Worm (Caenorhabditis elegans) whole organism, L3 larva: ENCODE measurements around the gene cchl-1.
A peak's percentile ranks its signal among the peaks of the same experiment; 100 is the strongest.

ENCODE experiments used
- R02D3.7 ChIP-seq: fragments of 150-350 bp; optimal IDR thresholded peaks from 2 replicates; lab custom pipeline; 2014; ENCODE audit warnings: missing biosample characterization, missing genetic modification characterization
- ZK546.5 ChIP-seq: sonication (generic microtip); optimal IDR thresholded peaks from 2 replicates; lab custom pipeline; 2017; ENCODE audit warnings: missing biosample characterization, missing genetic modification characterization
- aly-2 ChIP-seq: fragments of 150-350 bp; optimal IDR thresholded peaks from 2 replicates; lab custom pipeline; 2014; ENCODE audit warnings: missing biosample characterization, missing genetic modification characterization
- ama-1 ChIP-seq: fragments of 150-350 bp; optimal IDR thresholded peaks from 2 replicates; lab custom pipeline; 2018
- ceh-16 ChIP-seq: sonication (generic microtip); optimal IDR thresholded peaks from 2 replicates; lab custom pipeline; 2017; ENCODE audit warnings: missing biosample characterization, missing genetic modification characterization
- ceh-28 ChIP-seq: fragments of 150-350 bp; optimal IDR thresholded peaks from 2 replicates; lab custom pipeline; 2014; ENCODE audit warnings: missing biosample characterization, missing genetic modification reagents, missing genetic modification characterization
- ceh-82 ChIP-seq: fragments of 150-350 bp; optimal IDR thresholded peaks from 2 replicates; lab custom pipeline; 2014; ENCODE audit warnings: missing biosample characterization, missing genetic modification characterization
- ceh-9 ChIP-seq: sonication (generic microtip); optimal IDR thresholded peaks from 2 replicates; lab custom pipeline; 2018; ENCODE audit warnings: missing biosample characterization, missing genetic modification characterization
- daf-12 ChIP-seq: fragments of 150-350 bp; optimal IDR thresholded peaks from 2 replicates; lab custom pipeline; 2014; ENCODE audit warnings: missing biosample characterization, missing genetic modification reagents, missing genetic modification characterization
- egl-27 ChIP-seq: sonication (generic microtip); optimal IDR thresholded peaks from 4 replicates; lab custom pipeline; 2017; ENCODE audit warnings: missing biosample characterization, missing genetic modification reagents, missing genetic modification characterization
- egl-5 ChIP-seq: fragments of 150-350 bp; optimal IDR thresholded peaks from 2 replicates; lab custom pipeline; 2017; ENCODE audit warnings: missing biosample characterization, missing genetic modification reagents, missing genetic modification characterization, inconsistent platforms
- elt-1 ChIP-seq: fragments of 150-350 bp; optimal IDR thresholded peaks from 2 replicates; lab custom pipeline; 2014; ENCODE audit warnings: missing biosample characterization, missing genetic modification characterization
- elt-2 ChIP-seq: sonication (generic microtip); optimal IDR thresholded peaks from 2 replicates; lab custom pipeline; 2016; ENCODE audit warnings: missing genetic modification reagents, mild to moderate bottlenecking, missing genetic modification characterization, missing compliant biosample characterization
- elt-3 ChIP-seq, 3 experiments: fragments of 150-350 bp in 1 of 3; sonication (generic microtip) in 2 of 3; optimal IDR thresholded peaks; 2 replicates in 2 of 3; 4 replicates in 1 of 3; lab custom pipeline; 2014 to 2017; ENCODE audit warnings: missing biosample characterization in 3 of 3, missing genetic modification characterization in 3 of 3
- eor-1 ChIP-seq, 2 experiments: fragments of 150-350 bp; optimal IDR thresholded peaks; 2 replicates each; lab custom pipeline; 2014 to 2018; ENCODE audit warnings: missing biosample characterization in 2 of 2, missing genetic modification characterization in 2 of 2
- fkh-10 ChIP-seq: sonication (generic microtip); optimal IDR thresholded peaks from 2 replicates; lab custom pipeline; 2017; ENCODE audit warnings: missing biosample characterization, missing genetic modification reagents, missing genetic modification characterization
- fkh-2 ChIP-seq: fragments of 150-350 bp; optimal IDR thresholded peaks from 2 replicates; lab custom pipeline; 2014; ENCODE audit warnings: missing biosample characterization, missing genetic modification reagents, missing genetic modification characterization
- fos-1 ChIP-seq: fragments of 150-350 bp; optimal IDR thresholded peaks from 2 replicates; lab custom pipeline; 2014; ENCODE audit warnings: missing biosample characterization, missing genetic modification characterization
- hmg-11 ChIP-seq: sonication (generic microtip); optimal IDR thresholded peaks from 2 replicates; lab custom pipeline; 2016; ENCODE audit warnings: missing genetic modification characterization, missing compliant biosample characterization
- jun-1 ChIP-seq: fragments of 150-350 bp; optimal IDR thresholded peaks from 2 replicates; lab custom pipeline; 2014; ENCODE audit warnings: missing biosample characterization, missing genetic modification reagents, missing genetic modification characterization
- lin-15B ChIP-seq: fragments of 150-350 bp; optimal IDR thresholded peaks from 2 replicates; lab custom pipeline; 2014; ENCODE audit warnings: missing biosample characterization, missing genetic modification characterization
- lin-39 ChIP-seq: fragments of 150-350 bp; optimal IDR thresholded peaks from 2 replicates; lab custom pipeline; 2018; ENCODE audit warnings: missing biosample characterization, missing genetic modification reagents, missing genetic modification characterization
- lsy-12 ChIP-seq: sonication (generic microtip); optimal IDR thresholded peaks from 2 replicates; lab custom pipeline; 2016; ENCODE audit warnings: mild to moderate bottlenecking, missing genetic modification characterization, missing compliant biosample characterization
- mdl-1 ChIP-seq: fragments of 150-350 bp; optimal IDR thresholded peaks from 2 replicates; lab custom pipeline; 2014; ENCODE audit warnings: missing biosample characterization, missing genetic modification characterization
- mml-1 ChIP-seq: fragments of 150-350 bp; sonication (generic microtip); optimal IDR thresholded peaks from 3 replicates; lab custom pipeline; 2014; ENCODE audit warnings: missing biosample characterization, missing genetic modification characterization
- nfya-1 ChIP-seq: sonication (generic microtip); optimal IDR thresholded peaks from 2 replicates; lab custom pipeline; 2017; ENCODE audit warnings: missing genetic modification characterization, mild to moderate bottlenecking, missing compliant biosample characterization, antibody characterized with exemption, moderate library complexity; ENCODE audit not compliant: insufficient read depth
- nhr-11 ChIP-seq: fragments of 150-350 bp; optimal IDR thresholded peaks from 2 replicates; lab custom pipeline; 2014; ENCODE audit warnings: missing biosample characterization, missing genetic modification characterization
- nhr-12 ChIP-seq: fragments of 150-350 bp; optimal IDR thresholded peaks from 2 replicates; lab custom pipeline; 2014; ENCODE audit warnings: missing biosample characterization, missing genetic modification characterization
- nhr-23 ChIP-seq: fragments of 150-350 bp; optimal IDR thresholded peaks from 2 replicates; lab custom pipeline; 2014; ENCODE audit warnings: missing biosample characterization, missing genetic modification reagents, missing genetic modification characterization
- nhr-237 ChIP-seq: fragments of 150-350 bp; optimal IDR thresholded peaks from 2 replicates; lab custom pipeline; 2014; ENCODE audit warnings: missing biosample characterization, missing genetic modification characterization
- nhr-25 ChIP-seq: sonication (generic microtip); optimal IDR thresholded peaks from 2 replicates; lab custom pipeline; 2017; ENCODE audit warnings: missing biosample characterization, missing genetic modification characterization
- nhr-28 ChIP-seq: fragments of 150-350 bp; optimal IDR thresholded peaks from 2 replicates; lab custom pipeline; 2014; ENCODE audit warnings: missing biosample characterization, missing genetic modification characterization
- nhr-43 ChIP-seq: sonication (generic microtip); optimal IDR thresholded peaks from 2 replicates; lab custom pipeline; 2016; ENCODE audit warnings: mild to moderate bottlenecking, missing genetic modification characterization, missing compliant biosample characterization; ENCODE audit not compliant: poor library complexity, severe bottlenecking
- nhr-67 ChIP-seq: fragments of 150-350 bp; optimal IDR thresholded peaks from 2 replicates; lab custom pipeline; 2014; ENCODE audit warnings: missing biosample characterization, missing genetic modification characterization
- nhr-76 ChIP-seq: fragments of 150-350 bp; sonication (generic microtip); optimal IDR thresholded peaks from 5 replicates; lab custom pipeline; 2014; ENCODE audit warnings: missing biosample characterization, missing genetic modification characterization
- nhr-77 ChIP-seq: fragments of 150-350 bp; optimal IDR thresholded peaks from 2 replicates; lab custom pipeline; 2014; ENCODE audit warnings: missing biosample characterization, missing genetic modification characterization
- pha-4 ChIP-seq: fragments of 150-350 bp; optimal IDR thresholded peaks from 2 replicates; lab custom pipeline; 2014; ENCODE audit warnings: missing biosample characterization, missing genetic modification reagents, missing genetic modification characterization
- pqm-1 ChIP-seq: fragments of 150-350 bp; optimal IDR thresholded peaks from 2 replicates; lab custom pipeline; 2017; ENCODE audit warnings: missing biosample characterization, missing genetic modification characterization, inconsistent platforms
- sea-2 ChIP-seq: fragments of 150-350 bp; sonication (generic microtip); optimal IDR thresholded peaks from 4 replicates; lab custom pipeline; 2014; ENCODE audit warnings: missing biosample characterization, missing genetic modification reagents, missing genetic modification characterization
- skn-1 ChIP-seq: fragments of 150-350 bp; optimal IDR thresholded peaks from 2 replicates; lab custom pipeline; 2014; ENCODE audit warnings: missing biosample characterization, missing genetic modification characterization
- snpc-4 ChIP-seq: fragments of 150-350 bp; optimal IDR thresholded peaks from 2 replicates; lab custom pipeline; 2014; ENCODE audit warnings: missing biosample characterization, missing genetic modification characterization
- tbx-2 ChIP-seq: sonication (generic microtip); optimal IDR thresholded peaks from 2 replicates; lab custom pipeline; 2016; ENCODE audit warnings: mild to moderate bottlenecking, missing genetic modification characterization, missing compliant biosample characterization
- unc-39 ChIP-seq: sonication (generic microtip); optimal IDR thresholded peaks from 4 replicates; lab custom pipeline; 2017; ENCODE audit warnings: missing biosample characterization, missing genetic modification characterization
- unc-62 ChIP-seq: fragments of 150-350 bp; sonication (generic microtip); optimal IDR thresholded peaks from 4 replicates; lab custom pipeline; 2014; ENCODE audit warnings: missing biosample characterization, missing genetic modification reagents, missing genetic modification characterization
- zag-1 ChIP-seq: fragments of 150-350 bp; optimal IDR thresholded peaks from 2 replicates; lab custom pipeline; 2014; ENCODE audit warnings: missing biosample characterization, missing genetic modification characterization
- ztf-11 ChIP-seq: fragments of 150-350 bp; optimal IDR thresholded peaks from 2 replicates; lab custom pipeline; 2014; ENCODE audit warnings: missing biosample characterization, missing genetic modification characterization
- ztf-4 ChIP-seq: fragments of 150-350 bp; optimal IDR thresholded peaks from 2 replicates; lab custom pipeline; 2014; ENCODE audit warnings: missing biosample characterization, missing genetic modification characterization

cchl-1 gene

ce11 chrII:11237099-11237498 lies 912 bp upstream of the cchl-1 start, which contains the start of gene fndc-1:
fndc-1 (minus strand) TSS chrII:11237325.
- TF ChIP-seq eor-1 (tag; optimal IDR thresholded peaks at IDR 0.05; lab: Kevin White, UChicago) = no peak
- no peak for TF ChIP-seq nhr-67 (tag; lab: Kevin White, UChicago)
- peak; percentile 25 for TF ChIP-seq ama-1

ce11 chrII:11234751-11235150 lies 1.4 kb downstream of the cchl-1 start, which contains the start of gene cox-15:
cox-15 (minus strand) TSS chrII:11234952.
- no peak for TF ChIP-seq ama-1
- no peak for TF ChIP-seq snpc-4 (tag; lab: Kevin White, UChicago)
- TF ChIP-seq egl-27 (tag; lab: Kevin White, UChicago) = no peak
- no peak for TF ChIP-seq elt-2 (tag; lab: Kevin White, UChicago)
- TF ChIP-seq lin-39 = no peak
- no peak for TF ChIP-seq ZK546.5 (tag; lab: Kevin White, UChicago)

ce11 chrII:11226379-11226778 lies 9.8 kb downstream of the cchl-1 start, which contains the start of gene T06D8.2:
T06D8.2 (plus strand) TSS chrII:11226679.
- TF ChIP-seq hmg-11 (tag; lab: Kevin White, UChicago) (no peak), daf-12 (tag; lab: Kevin White, UChicago) (no peak)

ce11 chrII:11224045-11224481 lies 12.1 kb downstream of the cchl-1 start:
- TF ChIP-seq nfya-1 (tag; lab: Kevin White, UChicago) (peak; percentile 73), ceh-82 (tag; lab: Kevin White, UChicago) (no peak), nhr-67 (tag; lab: Kevin White, UChicago) (no peak), elt-2 (tag; lab: Kevin White, UChicago) (peak; percentile 64), daf-12 (tag; lab: Kevin White, UChicago) (no peak), ceh-16 (tag; lab: Kevin White, UChicago) (no peak), nhr-77 (no peak), eor-1 (tag; optimal IDR thresholded peaks at IDR 0.05; lab: Kevin White, UChicago) (no peak), elt-3 (tag; optimal IDR thresholded peaks at IDR 0.05; lab: Kevin White, UChicago) (peak in 1 of 3 experiments; percentile 75), zag-1 (tag; lab: Kevin White, UChicago) (peak; percentile 32), ZK546.5 (tag; lab: Kevin White, UChicago) (no peak), ceh-9 (tag; lab: Kevin White, UChicago) (no peak), nhr-25 (tag; lab: Kevin White, UChicago) (peak; percentile 53), snpc-4 (tag; lab: Kevin White, UChicago) (peak; percentile 99), unc-62 (GFP tag; lab: Kevin White, UChicago) (peak; percentile 79), nhr-23 (tag; lab: Kevin White, UChicago) (peak; percentile 69), pha-4 (tag; lab: Kevin White, UChicago) (peak; percentile 33), hmg-11 (tag; lab: Kevin White, UChicago) (no peak), sea-2 (GFP tag; lab: Kevin White, UChicago) (no peak), fkh-2 (tag; lab: Kevin White, UChicago) (no peak), egl-5 (no peak), mml-1 (tag; lab: Kevin White, UChicago) (no peak), nhr-11 (tag; lab: Kevin White, UChicago) (no peak), lsy-12 (peak; percentile 71), mdl-1 (tag; lab: Kevin White, UChicago) (no peak), nhr-43 (tag; lab: Kevin White, UChicago) (peak; percentile 87), skn-1 (tag; lab: Kevin White, UChicago) (peak; percentile 42), ama-1 (peak; percentile 98), aly-2 (tag; lab: Kevin White, UChicago) (peak; percentile 74), nhr-237 (tag; lab: Kevin White, UChicago) (no peak), nhr-28 (no peak), unc-39 (no peak), jun-1 (tag; lab: Kevin White, UChicago) (peak; percentile 65), R02D3.7 (peak; percentile 73), lin-39 (peak; percentile 62), egl-27 (tag; lab: Kevin White, UChicago) (peak; percentile 8), nhr-76 (no peak), ztf-4 (tag; lab: Kevin White, UChicago) (no peak), nhr-12 (tag; lab: Kevin White, UChicago) (no peak), fos-1 (tag; lab: Kevin White, UChicago) (no peak), ztf-11 (tag; lab: Kevin White, UChicago) (no peak), pqm-1 (tag; lab: Kevin White, UChicago) (peak; percentile 77), ceh-28 (tag; lab: Kevin White, UChicago) (peak; percentile 84), tbx-2 (tag; lab: Kevin White, UChicago) (peak; percentile 68), elt-1 (tag; lab: Kevin White, UChicago) (no peak), lin-15B (tag; lab: Kevin White, UChicago) (peak; percentile 65), fkh-10 (no peak)
